Worm (Caenorhabditis elegans): ENCODE measurements around the gene B0403.3.

The B0403.3 gene

DNA sequence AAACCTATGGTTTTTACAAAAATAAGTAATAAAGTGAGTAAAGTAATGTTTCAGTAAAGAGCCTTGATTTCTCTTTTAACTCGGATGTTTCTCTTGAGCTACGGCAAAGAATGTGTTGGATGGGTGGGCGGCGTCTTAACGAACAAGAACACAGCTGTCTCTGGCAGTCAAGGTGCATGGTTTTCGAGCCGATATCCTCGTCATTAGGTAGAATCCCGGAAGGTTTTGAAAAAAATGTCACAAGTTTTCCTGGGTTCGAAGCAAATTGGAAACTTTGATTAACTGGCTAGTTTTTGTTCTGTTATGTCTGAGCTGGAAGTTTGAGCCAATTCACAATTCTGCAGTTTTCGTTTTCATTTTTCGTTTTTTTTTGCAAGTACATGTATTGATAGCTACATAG, 12.1 kb upstream of the B0403.3 start, which contains the start of gene B0403.6:
TSS of gene B0403.6 (minus strand) at position 101 of the 400 bp plus-strand sequence.
- no peak for TF ChIP-seq ceh-43 (GFP tag; optimal IDR thresholded peaks at IDR 0.05)
- no peak for TF ChIP-seq flh-1 (GFP tag; optimal IDR thresholded peaks at IDR 0.05)
- no peak for TF ChIP-seq sem-2 (GFP tag; optimal IDR thresholded peaks at IDR 0.05)
- no peak for TF ChIP-seq blmp-1 (tag; optimal IDR thresholded peaks at IDR 0.05)
- TF ChIP-seq mep-1 (tag; optimal IDR thresholded peaks at IDR 0.05) = no peak
- TF ChIP-seq drap-1 (GFP tag; optimal IDR thresholded peaks at IDR 0.05) = no peak
- TF ChIP-seq ceh-83 (GFP tag; optimal IDR thresholded peaks at IDR 0.05) = no peak
- TF ChIP-seq lsy-2 (tag; optimal IDR thresholded peaks at IDR 0.05) = no peak
- TF ChIP-seq tbx-8 (GFP tag; optimal IDR thresholded peaks at IDR 0.05) = no peak
- no peak for TF ChIP-seq bed-3 (GFP tag; optimal IDR thresholded peaks at IDR 0.05)
- TF ChIP-seq lin-13 (tag; optimal IDR thresholded peaks at IDR 0.05) = no peak
- TF ChIP-seq lin-32 (GFP tag; optimal IDR thresholded peaks at IDR 0.05) = no peak
- no peak for TF ChIP-seq nhr-28 (tag; optimal IDR thresholded peaks at IDR 0.05)
- TF ChIP-seq ztf-11 (tag; optimal IDR thresholded peaks at IDR 0.05) = no peak
- TF ChIP-seq ceh-39 (tag; optimal IDR thresholded peaks at IDR 0.05) = no peak
- no peak for TF ChIP-seq unc-39 (tag; optimal IDR thresholded peaks at IDR 0.05)
- TF ChIP-seq nhr-2 (tag; optimal IDR thresholded peaks at IDR 0.05) = no peak

DNA sequence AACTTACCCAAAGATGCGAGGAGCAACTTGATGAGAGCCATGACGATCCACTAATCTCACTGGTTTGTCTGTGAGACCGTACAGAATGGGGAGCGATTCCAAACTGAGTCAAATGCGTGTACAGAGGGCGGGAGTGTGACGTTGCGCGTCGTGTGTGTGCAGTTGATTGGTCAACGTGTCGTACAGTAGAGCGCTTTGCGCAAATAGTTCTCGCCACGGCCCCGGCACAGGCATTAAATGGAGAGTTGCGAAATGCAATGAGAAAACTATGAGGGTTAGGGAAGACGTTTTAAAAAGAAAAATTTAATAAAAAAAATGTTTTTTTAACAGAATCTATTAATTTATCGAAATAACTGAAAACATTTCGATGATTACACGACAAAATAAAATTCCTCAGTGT, 5.3 kb upstream of the B0403.3 start, which contains the start of gene pdi-6:
TSS of gene pdi-6 (minus strand) at position 164 of the 400 bp plus-strand sequence.
- TF ChIP-seq mep-1 (tag; optimal IDR thresholded peaks at IDR 0.05) (peak; percentile 88), unc-120 (tag; optimal IDR thresholded peaks at IDR 0.05; ENCODE audit: poor library complexity, severe bottlenecking) (peak; percentile 14), drap-1 (GFP tag; optimal IDR thresholded peaks at IDR 0.05) (peak; percentile 24), blmp-1 (tag; optimal IDR thresholded peaks at IDR 0.05) (no peak), ces-1 (GFP tag; optimal IDR thresholded peaks at IDR 0.05) (peak; percentile 54), unc-39 (tag; optimal IDR thresholded peaks at IDR 0.05) (no peak), ztf-11 (tag; optimal IDR thresholded peaks at IDR 0.05) (peak; percentile 29), ceh-83 (GFP tag; optimal IDR thresholded peaks at IDR 0.05) (peak; percentile 36), lin-13 (tag; optimal IDR thresholded peaks at IDR 0.05) (peak; percentile 71), unc-62 (GFP tag; optimal IDR thresholded peaks at IDR 0.05) (peak; percentile 41), pha-4 (tag; optimal IDR thresholded peaks at IDR 0.05) (peak; percentile 81), mab-5 (tag; optimal IDR thresholded peaks at IDR 0.05) (no peak), sptf-1 (tag; optimal IDR thresholded peaks at IDR 0.05) (peak; percentile 73), nhr-2 (tag; optimal IDR thresholded peaks at IDR 0.05) (peak; percentile 52), ceh-43 (GFP tag; optimal IDR thresholded peaks at IDR 0.05) (no peak), nhr-237 (tag; optimal IDR thresholded peaks at IDR 0.05) (peak; percentile 45), cnd-1 (tag; optimal IDR thresholded peaks at IDR 0.05) (peak; percentile 4), elt-3 (tag; optimal IDR thresholded peaks at IDR 0.05) (no peak), ceh-39 (tag; optimal IDR thresholded peaks at IDR 0.05) (peak; percentile 71), mls-2 (tag; optimal IDR thresholded peaks at IDR 0.05) (peak; percentile 7), lin-32 (GFP tag; optimal IDR thresholded peaks at IDR 0.05) (no peak), nhr-28 (tag; optimal IDR thresholded peaks at IDR 0.05) (no peak), lsy-2 (tag; optimal IDR thresholded peaks at IDR 0.05) (peak; percentile 86)

DNA sequence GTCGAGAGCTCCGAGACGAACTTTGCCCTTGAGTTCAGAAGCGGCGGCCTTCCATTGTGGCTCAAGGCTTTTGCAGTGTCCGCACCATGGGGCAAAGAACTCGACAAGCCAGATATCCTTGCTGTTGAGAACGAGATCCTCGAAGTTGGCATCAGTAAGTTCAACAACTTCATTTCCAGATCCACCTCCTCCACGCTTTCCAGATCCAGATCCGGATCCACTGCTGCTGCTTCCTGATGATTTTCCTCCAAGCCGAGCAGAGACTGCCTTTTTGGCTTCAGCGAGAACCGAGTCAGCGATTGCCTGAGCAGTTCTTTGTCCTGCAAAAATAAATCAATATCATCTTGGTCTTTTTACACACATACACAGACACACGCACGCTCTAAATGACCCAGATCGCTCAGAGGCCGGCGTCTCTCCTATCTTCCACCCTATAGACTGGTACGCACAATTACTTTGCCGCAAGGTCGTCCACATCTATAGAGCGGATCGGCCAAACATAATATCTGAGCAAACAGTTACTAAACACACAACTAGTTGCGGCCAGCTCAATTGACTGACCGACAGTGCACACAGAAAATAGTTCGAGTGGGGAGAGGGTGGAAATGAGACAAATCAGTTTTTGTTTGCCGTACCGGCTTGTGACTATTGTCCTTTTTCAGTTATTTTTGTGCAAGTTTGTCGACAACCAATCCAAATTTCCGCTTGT, 4.3 kb upstream of the B0403.3 start:
- TF ChIP-seq pha-4 (tag; optimal IDR thresholded peaks at IDR 0.05) (peak; percentile 27), tbx-8 (GFP tag; optimal IDR thresholded peaks at IDR 0.05) (no peak), zip-8 (tag; optimal IDR thresholded peaks at IDR 0.05) (no peak), nhr-2 (tag; optimal IDR thresholded peaks at IDR 0.05) (peak; percentile 41)

DNA sequence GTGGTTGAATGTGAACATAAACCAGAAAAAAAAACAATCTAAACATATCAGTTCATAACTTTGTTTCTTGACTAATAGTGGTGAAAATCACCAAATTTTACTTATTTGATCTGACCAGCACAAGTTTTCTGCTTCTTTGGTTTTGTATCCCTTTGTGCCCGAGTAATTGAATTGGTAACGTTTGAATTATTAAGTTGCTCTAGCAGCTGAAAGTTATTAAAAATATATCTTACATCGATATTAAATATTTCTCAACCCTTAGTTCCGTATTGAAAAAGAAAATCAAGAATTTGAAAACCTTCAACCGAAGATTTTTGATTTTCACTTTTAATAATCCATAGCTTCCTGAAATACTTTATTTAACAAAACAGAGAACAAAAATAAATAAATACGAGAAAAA, 2.9 kb upstream of the B0403.3 start:
- TF ChIP-seq lin-32 (GFP tag; optimal IDR thresholded peaks at IDR 0.05) (no peak), elt-1 (tag; optimal IDR thresholded peaks at IDR 0.05; ENCODE audit: borderline replicate concordance, insufficient read depth) (no peak), ceh-43 (GFP tag; optimal IDR thresholded peaks at IDR 0.05) (no peak), blmp-1 (tag; optimal IDR thresholded peaks at IDR 0.05) (no peak), ces-1 (GFP tag; optimal IDR thresholded peaks at IDR 0.05) (no peak), sptf-1 (tag; optimal IDR thresholded peaks at IDR 0.05) (no peak)

DNA sequence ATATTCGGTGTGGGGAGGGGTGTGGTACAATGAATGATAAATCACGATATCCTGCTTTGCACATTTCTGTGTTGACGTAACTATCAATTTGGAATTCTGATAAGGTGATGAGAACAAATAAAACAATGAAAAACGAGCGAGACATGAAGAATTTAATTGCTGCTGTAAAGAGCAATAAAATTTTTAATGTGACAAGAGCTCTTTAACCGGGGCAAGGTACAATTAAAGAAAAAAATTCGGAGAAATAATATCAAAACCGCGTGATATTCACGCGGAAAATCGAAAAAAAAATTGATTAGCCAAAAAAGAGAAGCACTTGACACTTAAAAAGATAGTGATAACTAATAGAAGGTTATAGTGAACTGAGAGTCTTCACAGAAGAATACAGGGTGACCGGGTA, 1.9 kb downstream of the B0403.3 start:
- TF ChIP-seq zip-8 (tag; optimal IDR thresholded peaks at IDR 0.05) (no peak), elt-1 (tag; optimal IDR thresholded peaks at IDR 0.05; ENCODE audit: borderline replicate concordance, insufficient read depth) (no peak), M03D4.4 (tag; optimal IDR thresholded peaks at IDR 0.05) (no peak), lsy-2 (tag; optimal IDR thresholded peaks at IDR 0.05) (no peak), cnd-1 (tag; optimal IDR thresholded peaks at IDR 0.05) (no peak)

All from whole organism, mixed stage, embryonic.